Fruit fly (Drosophila melanogaster) whole organism, embryonic: ENCODE measurements around the gene CG17377.
A peak's percentile ranks its signal among the peaks of the same experiment; 100 is the strongest.

Experiments
- ATbp ChIP-seq: fragments of 200-800 bp; sonication (Bioruptor generic); optimal IDR thresholded peaks from 2 replicates; lab custom pipeline; 2017; ENCODE audit warnings: missing biosample characterization, mild to moderate bottlenecking, missing genetic modification characterization, missing genetic modification reagents
- BEAF-32 ChIP-seq: fragments of 200-800 bp; sonication (Bioruptor generic); optimal IDR thresholded peaks from 3 replicates; lab custom pipeline; 2017; ENCODE audit warnings: missing biosample characterization, missing genetic modification characterization, mild to moderate bottlenecking, moderate library complexity, missing genetic modification reagents
- CG10321 ChIP-seq: fragments of 200-800 bp; sonication (Bioruptor generic); IDR thresholded peaks from 2 replicates; pipeline ENCODE4 v1.3.6; 2022; ENCODE audit warnings: missing biosample characterization, missing genetic modification characterization
- CG10462 ChIP-seq: fragments of 200-800 bp; sonication (Bioruptor generic); optimal IDR thresholded peaks from 2 replicates; lab custom pipeline; 2016; ENCODE audit warnings: missing biosample characterization, missing genetic modification characterization
- CG10959 ChIP-seq: fragments of 200-800 bp; sonication (Bioruptor generic); IDR thresholded peaks from 2 replicates; pipeline ENCODE4 v1.3.6; 2022; ENCODE audit warnings: missing biosample characterization, missing genetic modification characterization
- CG12219 ChIP-seq: fragments of 200-800 bp; sonication (Bioruptor generic); optimal IDR thresholded peaks from 3 replicates; lab custom pipeline; 2018; ENCODE audit warnings: missing biosample characterization, mild to moderate bottlenecking, missing genetic modification characterization
- CG12299 ChIP-seq: fragments of 200-800 bp; sonication (Bioruptor generic); optimal IDR thresholded peaks from 2 replicates; lab custom pipeline; 2018; ENCODE audit warnings: missing biosample characterization, mild to moderate bottlenecking, missing genetic modification characterization
- CG13894 ChIP-seq: fragments of 200-800 bp; sonication (Bioruptor generic); optimal IDR thresholded peaks from 3 replicates; lab custom pipeline; 2018; ENCODE audit warnings: missing biosample characterization, mild to moderate bottlenecking, missing genetic modification characterization, moderate library complexity
- CG14667 ChIP-seq: fragments of 200-800 bp; sonication (Bioruptor generic); IDR thresholded peaks from 2 replicates; pipeline ENCODE4 v1.3.6; 2022; ENCODE audit warnings: missing biosample characterization, missing genetic modification characterization
- CG15011 ChIP-seq: fragments of 200-800 bp; sonication (Bioruptor generic); optimal IDR thresholded peaks from 3 replicates; lab custom pipeline; 2018; ENCODE audit warnings: missing biosample characterization, mild to moderate bottlenecking, missing genetic modification characterization
- CG15479 ChIP-seq: fragments of 200-800 bp; sonication (Bioruptor generic); optimal IDR thresholded peaks from 3 replicates; lab custom pipeline; 2019; ENCODE audit warnings: missing biosample characterization, mild to moderate bottlenecking, missing genetic modification characterization, moderate library complexity
- CG16815 ChIP-seq: fragments of 200-800 bp; sonication (Bioruptor generic); optimal IDR thresholded peaks from 3 replicates; lab custom pipeline; 2017; ENCODE audit warnings: missing biosample characterization, mild to moderate bottlenecking, missing genetic modification characterization
- CG17186 ChIP-seq: fragments of 200-800 bp; sonication (Bioruptor generic); optimal IDR thresholded peaks from 3 replicates; lab custom pipeline; 2017; ENCODE audit warnings: missing biosample characterization, missing genetic modification reagents, missing genetic modification characterization
- CG17359 ChIP-seq: fragments of 200-800 bp; sonication (Bioruptor generic); optimal IDR thresholded peaks from 3 replicates; lab custom pipeline; 2018; ENCODE audit warnings: missing biosample characterization, mild to moderate bottlenecking, missing genetic modification characterization, moderate library complexity
- CG1792 ChIP-seq: fragments of 200-800 bp; sonication (Bioruptor generic); optimal IDR thresholded peaks from 2 replicates; lab custom pipeline; 2016; ENCODE audit warnings: missing biosample characterization, missing genetic modification characterization
- CG18262 ChIP-seq: fragments of 200-800 bp; optimal IDR thresholded peaks from 3 replicates; lab custom pipeline; 2019; ENCODE audit warnings: missing biosample characterization, mild to moderate bottlenecking, missing genetic modification characterization, moderate library complexity
- CG2199 ChIP-seq: fragments of 200-800 bp; sonication (Bioruptor generic); IDR thresholded peaks from 3 replicates; pipeline ENCODE4 v1.3.6; 2022; ENCODE audit warnings: missing biosample characterization, missing genetic modification characterization
- CG31388 ChIP-seq: fragments of 200-800 bp; sonication (Bioruptor generic); optimal IDR thresholded peaks from 2 replicates; lab custom pipeline; 2016; ENCODE audit warnings: missing biosample characterization, missing genetic modification characterization
- CG5180 ChIP-seq: fragments of 200-800 bp; sonication (Bioruptor generic); optimal IDR thresholded peaks from 3 replicates; lab custom pipeline; 2017; ENCODE audit warnings: missing biosample characterization, missing genetic modification characterization, mild to moderate bottlenecking, moderate library complexity, missing genetic modification reagents
- CG6683 ChIP-seq: fragments of 200-800 bp; sonication (Bioruptor generic); optimal IDR thresholded peaks from 2 replicates; lab custom pipeline; 2017; ENCODE audit warnings: missing biosample characterization, mild to moderate bottlenecking, missing genetic modification characterization, missing genetic modification reagents
- CG6689 ChIP-seq: fragments of 200-800 bp; sonication (Bioruptor generic); IDR thresholded peaks from 2 replicates; pipeline ENCODE4 v1.3.6; 2022; ENCODE audit warnings: missing biosample characterization, missing genetic modification characterization
- CG7271 ChIP-seq: fragments of 200-800 bp; sonication (Bioruptor generic); optimal IDR thresholded peaks from 2 replicates; lab custom pipeline; 2018; ENCODE audit warnings: missing biosample characterization, mild to moderate bottlenecking, missing genetic modification characterization, moderate library complexity
- CG7357 ChIP-seq: fragments of 200-800 bp; sonication (Bioruptor generic); IDR thresholded peaks from 3 replicates; pipeline ENCODE4 v1.3.6; 2022; ENCODE audit warnings: missing biosample characterization, missing genetic modification characterization
- CG7786 ChIP-seq: fragments of 200-800 bp; sonication (Bioruptor generic); optimal IDR thresholded peaks from 2 replicates; lab custom pipeline; 2016; ENCODE audit warnings: missing biosample characterization, missing genetic modification characterization
- Doc2 ChIP-seq: fragments of 200-800 bp; sonication (Bioruptor generic); IDR thresholded peaks from 2 replicates; pipeline ENCODE4 v1.3.6; 2022; ENCODE audit warnings: missing biosample characterization, missing genetic modification characterization
- Dref ChIP-seq: fragments of 200-800 bp; sonication (Bioruptor generic); IDR thresholded peaks from 2 replicates; pipeline ENCODE4 v1.3.6; 2022; ENCODE audit warnings: missing biosample characterization, missing genetic modification characterization
- Hmr ChIP-seq: fragments of 200-800 bp; sonication (Bioruptor generic); optimal IDR thresholded peaks from 3 replicates; lab custom pipeline; 2017; ENCODE audit warnings: mild to moderate bottlenecking, missing biosample characterization, missing genetic modification reagents, missing genetic modification characterization
- MTF-1 ChIP-seq: fragments of 200-800 bp; sonication (Bioruptor generic); optimal IDR thresholded peaks from 2 replicates; lab custom pipeline; 2018; ENCODE audit warnings: missing biosample characterization, mild to moderate bottlenecking, missing genetic modification characterization, borderline replicate concordance
- NC2β ChIP-seq: fragments of 200-800 bp; sonication (Bioruptor generic); optimal IDR thresholded peaks from 2 replicates; lab custom pipeline; 2016; ENCODE audit warnings: missing biosample characterization, missing genetic modification characterization
- Nf-YB ChIP-seq: fragments of 200-800 bp; sonication (Bioruptor generic); optimal IDR thresholded peaks from 3 replicates; lab custom pipeline; 2019; ENCODE audit warnings: missing biosample characterization, mild to moderate bottlenecking, missing genetic modification characterization, moderate library complexity
- Rx ChIP-seq: fragments of 200-800 bp; sonication (Bioruptor generic); IDR thresholded peaks from 2 replicates; pipeline ENCODE4 v1.3.6; 2022; ENCODE audit warnings: missing biosample characterization, missing genetic modification characterization
- Sin3A ChIP-seq: fragments of >200 bp; optimal IDR thresholded peaks from 2 replicates; lab custom pipeline; 2018
- Xrp1 ChIP-seq: fragments of 200-800 bp; sonication (Bioruptor generic); IDR thresholded peaks from 2 replicates; pipeline ENCODE4 v1.3.6; 2022; ENCODE audit warnings: missing biosample characterization, missing genetic modification characterization
- ash1 ChIP-seq: fragments of 200-800 bp; sonication (Bioruptor generic); optimal IDR thresholded peaks from 2 replicates; lab custom pipeline; 2018; ENCODE audit warnings: missing biosample characterization, mild to moderate bottlenecking, missing genetic modification characterization
- bowl ChIP-seq: fragments of 200-800 bp; sonication (Bioruptor generic); IDR thresholded peaks from 2 replicates; pipeline ENCODE4 v1.3.6; 2022; ENCODE audit warnings: missing biosample characterization, missing genetic modification characterization
- chn ChIP-seq: fragments of 200-800 bp; sonication (Bioruptor generic); optimal IDR thresholded peaks from 2 replicates; lab custom pipeline; 2016; ENCODE audit warnings: missing biosample characterization, missing genetic modification characterization
- corto ChIP-seq: fragments of 200-800 bp; sonication (Bioruptor generic); optimal IDR thresholded peaks from 2 replicates; lab custom pipeline; 2016; ENCODE audit warnings: missing biosample characterization, mild to moderate bottlenecking, missing genetic modification characterization, moderate library complexity
- danr ChIP-seq: fragments of 200-800 bp; sonication (Bioruptor generic); IDR thresholded peaks from 2 replicates; pipeline ENCODE4 v1.3.6; 2022; ENCODE audit warnings: missing biosample characterization, missing genetic modification characterization
- fd96Cb ChIP-seq: fragments of 200-800 bp; sonication (Bioruptor generic); optimal IDR thresholded peaks from 2 replicates; lab custom pipeline; 2018; ENCODE audit warnings: missing biosample characterization, mild to moderate bottlenecking, missing genetic modification characterization, moderate library complexity
- gsb-n ChIP-seq: fragments of 200-800 bp; sonication (Bioruptor generic); optimal IDR thresholded peaks from 3 replicates; lab custom pipeline; 2018; ENCODE audit warnings: missing biosample characterization, mild to moderate bottlenecking, missing genetic modification characterization
- h ChIP-seq: fragments of >200 bp; optimal IDR thresholded peaks from 2 replicates; lab custom pipeline; 2017
- ham ChIP-seq: fragments of 200-800 bp; sonication (Bioruptor generic); IDR thresholded peaks from 2 replicates; pipeline ENCODE4 v1.3.6; 2022; ENCODE audit warnings: missing biosample characterization, missing genetic modification characterization
- hb ChIP-seq: fragments of 200-800 bp; sonication (Bioruptor generic); IDR thresholded peaks from 3 replicates; pipeline ENCODE4 v1.3.6; 2022; ENCODE audit warnings: missing biosample characterization, missing genetic modification characterization; ENCODE audit not compliant: partially characterized antibody
- lmd ChIP-seq: fragments of 200-800 bp; sonication (Bioruptor generic); IDR thresholded peaks from 2 replicates; pipeline ENCODE4 v1.3.6; 2022; ENCODE audit warnings: missing biosample characterization, missing genetic modification characterization
- luna ChIP-seq: fragments of 200-800 bp; sonication (Bioruptor generic); optimal IDR thresholded peaks from 2 replicates; lab custom pipeline; 2016; ENCODE audit warnings: missing biosample characterization, missing genetic modification characterization
- pan ChIP-seq, 4 experiments: fragments of >200 bp in 3 of 4; fragments of 200-800 bp in 1 of 4; sonication (Bioruptor generic) in 1 of 4; optimal IDR thresholded peaks in 3 of 4; IDR thresholded peaks in 1 of 4; 2 replicates each; pipeline versions ENCODE4 v1.3.6 to Lab custom; 2017 to 2022; ENCODE audit warnings: missing biosample characterization in 2 of 4, missing genetic modification characterization in 2 of 4, mixed read lengths in 1 of 4
- row ChIP-seq: fragments of 200-800 bp; sonication (Bioruptor generic); IDR thresholded peaks from 3 replicates; pipeline ENCODE4 v1.3.6; 2022; ENCODE audit warnings: missing biosample characterization, missing genetic modification characterization
- sens ChIP-seq: fragments of 200-800 bp; sonication (Bioruptor generic); peaks from one replicate; lab custom pipeline; 2016; ENCODE audit warnings: missing biosample characterization, missing genetic modification characterization
- stc ChIP-seq: fragments of 200-800 bp; sonication (Bioruptor generic); IDR thresholded peaks from 2 replicates; pipeline ENCODE4 v1.3.6; 2022; ENCODE audit warnings: missing biosample characterization, missing genetic modification characterization
- ttk ChIP-seq: fragments of 200-800 bp; sonication (Bioruptor generic); IDR thresholded peaks from 2 replicates; pipeline ENCODE4 v2.1.2; 2022; ENCODE audit warnings: missing biosample characterization, missing genetic modification characterization
- wdn ChIP-seq: fragments of 200-800 bp; sonication (Bioruptor generic); IDR thresholded peaks from 2 replicates; pipeline ENCODE4 v1.3.6; 2022; ENCODE audit warnings: missing biosample characterization, missing genetic modification characterization
- wor ChIP-seq: fragments of 200-800 bp; sonication (Bioruptor generic); IDR thresholded peaks from 2 replicates; pipeline ENCODE4 v1.3.6; 2022; ENCODE audit warnings: missing biosample characterization, missing genetic modification characterization

CG17377 gene

DNA sequence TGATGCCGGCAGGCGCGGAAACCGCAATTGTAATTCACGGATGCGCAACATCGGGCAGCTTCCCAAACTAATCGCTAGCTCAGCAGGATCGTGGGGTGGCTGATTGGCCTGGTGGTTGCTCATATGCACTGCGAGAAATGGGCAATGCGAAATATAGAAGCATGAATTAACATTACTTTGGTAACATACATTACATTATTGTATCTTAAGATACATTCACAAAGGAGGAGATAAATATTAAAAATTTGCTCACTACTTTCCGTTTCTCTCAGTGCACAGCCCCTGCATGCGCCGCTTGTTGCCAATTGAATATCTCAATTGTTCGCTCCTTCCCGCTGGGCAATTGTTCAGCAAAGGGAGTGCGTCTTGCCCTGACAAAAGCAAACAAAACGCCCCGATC, 38.7 kb upstream of the CG17377 start (continued):
- peak; percentile 81 for TF ChIP-seq Rx (GFP tag; lab: Robert Waterston, UW)
- peak; percentile 75 for TF ChIP-seq lmd (GFP tag; lab: Robert Waterston, UW)
- TF ChIP-seq wor (GFP tag; lab: Robert Waterston, UW), result peak; percentile 37; the same call in 1 of the 2 replicates
- TF ChIP-seq danr, result no peak
- TF ChIP-seq sens (GFP tag; lab: Kevin White, UChicago), result peak; percentile 98
- TF ChIP-seq CG5180 (GFP tag; lab: Kevin White, UChicago), result peak; percentile 55
- no peak for TF ChIP-seq CG17186 (GFP tag; lab: Kevin White, UChicago)
- TF ChIP-seq pan (optimal IDR thresholded peaks at IDR 0.05; lab: Kevin White, UChicago), result no peak
- peak in 1 of 2 experiments; percentile 64 for TF ChIP-seq pan (GFP tag; optimal IDR thresholded peaks at IDR 0.05 in 1 of 2, IDR thresholded peaks at IDR 0.05 in 1 of 2)
- peak; percentile 75 for TF ChIP-seq ttk (GFP tag; lab: Robert Waterston, UW)
- TF ChIP-seq CG2199, result peak; percentile 30; the same call in 1 of the 3 replicates
- no peak for TF ChIP-seq wdn (GFP tag; lab: Robert Waterston, UW)
- TF ChIP-seq bowl, result no peak
- TF ChIP-seq CG6689 (GFP tag; lab: Robert Waterston, UW), result peak; percentile 76
- TF ChIP-seq Hmr, result no peak
- peak; percentile 91 for TF ChIP-seq gsb-n (tag; lab: Kevin White, UChicago)
- peak; percentile 69 for TF ChIP-seq NC2β (GFP tag; lab: Kevin White, UChicago)
- TF ChIP-seq CG7786 (GFP tag; lab: Kevin White, UChicago), result peak; percentile 60
- no peak for TF ChIP-seq Dref (GFP tag; lab: Robert Waterston, UW)
- no peak for TF ChIP-seq luna (GFP tag; lab: Kevin White, UChicago)
- TF ChIP-seq Doc2 (GFP tag; lab: Robert Waterston, UW), result no peak
- peak; percentile 94 for TF ChIP-seq Xrp1 (GFP tag; lab: Robert Waterston, UW)
- TF ChIP-seq CG12219, result peak; percentile 69
- TF ChIP-seq BEAF-32, result no peak
- TF ChIP-seq hb (GFP tag; lab: Robert Waterston, UW), result no peak
- TF ChIP-seq CG17359 (tag; lab: Kevin White, UChicago), result peak; percentile 70
- peak; percentile 66 for TF ChIP-seq CG7271 (tag; lab: Kevin White, UChicago)
- TF ChIP-seq CG15479 (GFP tag; lab: Kevin White, UChicago), result peak; percentile 3
- TF ChIP-seq CG12299, result peak; percentile 27
- TF ChIP-seq Nf-YB (GFP tag; lab: Kevin White, UChicago), result peak; percentile 65
- peak; percentile 80 for TF ChIP-seq chn (GFP tag; lab: Kevin White, UChicago)
- TF ChIP-seq CG14667 (GFP tag; lab: Robert Waterston, UW), result peak; percentile 72
- no peak for TF ChIP-seq ash1 (GFP tag; lab: Kevin White, UChicago)
- no peak for TF ChIP-seq Sin3A (lab: Kevin White, UChicago)
- peak; percentile 64 for TF ChIP-seq CG10462 (GFP tag; lab: Kevin White, UChicago)
- TF ChIP-seq CG18262 (tag; lab: Kevin White, UChicago), result peak; percentile 88
- peak; percentile 51 for TF ChIP-seq MTF-1 (GFP tag; lab: Kevin White, UChicago)
- TF ChIP-seq row (GFP tag; lab: Robert Waterston, UW), result peak; percentile 86
- TF ChIP-seq ATbp (GFP tag; lab: Kevin White, UChicago), result peak; percentile 68
- TF ChIP-seq CG31388, result no peak
- no peak for TF ChIP-seq CG6683 (GFP tag; lab: Kevin White, UChicago)
- no peak for TF ChIP-seq ham (GFP tag; lab: Robert Waterston, UW)
- no peak for TF ChIP-seq h (lab: Kevin White, UChicago)
- TF ChIP-seq CG10321, result no peak
- TF ChIP-seq CG15011, result peak; percentile 11
- no peak for TF ChIP-seq CG13894 (tag; lab: Kevin White, UChicago)
- TF ChIP-seq corto (GFP tag; lab: Kevin White, UChicago), result no peak
- peak; percentile 52; the same call in 1 of the 2 replicates for TF ChIP-seq stc (GFP tag; lab: Robert Waterston, UW)
- TF ChIP-seq CG7357 (GFP tag; lab: Robert Waterston, UW), result peak; percentile 65; the same call in 2 of the 3 replicates
- peak; percentile 67 for TF ChIP-seq fd96Cb
- TF ChIP-seq CG1792, result peak; percentile 35
- peak; percentile 80 for TF ChIP-seq CG16815 (GFP tag; lab: Kevin White, UChicago)
- TF ChIP-seq CG10959 (GFP tag; lab: Robert Waterston, UW), result peak; percentile 91
